Fruit fly (Drosophila melanogaster) whole organism, wandering third instar larva: ENCODE results near the gene CG31673.

Experiments
- Abd-B ChIP-seq: fragments of >200 bp; optimal IDR thresholded peaks from 2 replicates; lab custom pipeline; 2017; ENCODE audit warnings: missing biosample characterization, missing genetic modification characterization
- CG32264 ChIP-seq: fragments of 200-800 bp; sonication (Bioruptor generic); optimal IDR thresholded peaks from 2 replicates; lab custom pipeline; 2016; ENCODE audit warnings: missing biosample characterization, missing genetic modification characterization
- CG9705 ChIP-seq: fragments of 200-800 bp; sonication (Bioruptor generic); optimal IDR thresholded peaks from 2 replicates; lab custom pipeline; 2018; ENCODE audit warnings: missing biosample characterization, mild to moderate bottlenecking, missing genetic modification characterization
- CrebA ChIP-seq: fragments of 200-800 bp; sonication (Bioruptor generic); optimal IDR thresholded peaks from 2 replicates; lab custom pipeline; 2016; ENCODE audit warnings: missing biosample characterization, mild to moderate bottlenecking, missing genetic modification characterization, borderline replicate concordance
- Dfd ChIP-seq: fragments of >200 bp; optimal IDR thresholded peaks from 2 replicates; lab custom pipeline; 2017; ENCODE audit warnings: missing biosample characterization, missing genetic modification characterization
- Dif ChIP-seq: fragments of 200-275, 200-300 bp; sonication (Bioruptor generic); optimal IDR thresholded peaks from 2 replicates; lab custom pipeline; 2018; ENCODE audit warnings: missing biosample characterization, missing genetic modification characterization; ENCODE audit not compliant: partially characterized antibody
- GATAd ChIP-seq: sonication (Bioruptor generic); optimal IDR thresholded peaks from 2 replicates; lab custom pipeline; 2016; ENCODE audit warnings: missing biosample characterization, missing genetic modification characterization
- HLH106 ChIP-seq: fragments of 200-800 bp; optimal IDR thresholded peaks from 3 replicates; lab custom pipeline; 2019; ENCODE audit warnings: missing biosample characterization, mild to moderate bottlenecking, missing genetic modification characterization, moderate library complexity
- Hnf4 ChIP-seq: fragments of 200-800 bp; sonication (Bioruptor generic); optimal IDR thresholded peaks from 2 replicates; lab custom pipeline; 2016; ENCODE audit warnings: missing biosample characterization, mild to moderate bottlenecking, missing genetic modification characterization
- Hr78 ChIP-seq: fragments of >200 bp; optimal IDR thresholded peaks from 2 replicates; lab custom pipeline; 2017; ENCODE audit warnings: missing biosample characterization, missing genetic modification characterization
- Hr83 ChIP-seq: fragments of 200-300 bp; sonication (Bioruptor generic); optimal IDR thresholded peaks from 2 replicates; lab custom pipeline; 2016; ENCODE audit warnings: missing biosample characterization, mild to moderate bottlenecking, missing genetic modification characterization, moderate library complexity; ENCODE audit not compliant: poor library complexity, severe bottlenecking
- Jra ChIP-seq: sonication (Bioruptor generic); optimal IDR thresholded peaks from 2 replicates; lab custom pipeline; 2016; ENCODE audit warnings: missing biosample characterization, missing genetic modification characterization
- Mio ChIP-seq: sonication (Bioruptor generic); optimal IDR thresholded peaks from 2 replicates; lab custom pipeline; 2016; ENCODE audit warnings: missing biosample characterization, missing genetic modification characterization
- Myc ChIP-seq: fragments of >200 bp; optimal IDR thresholded peaks from 2 replicates; lab custom pipeline; 2017
- N ChIP-seq: fragments of >200 bp; optimal IDR thresholded peaks from 2 replicates; lab custom pipeline; 2018; ENCODE audit warnings: missing biosample characterization, missing external identifiers, missing genetic modification characterization
- OdsH ChIP-seq: fragments of 200-800 bp; sonication (Bioruptor generic); optimal IDR thresholded peaks from 2 replicates; lab custom pipeline; 2016; ENCODE audit warnings: missing biosample characterization, mild to moderate bottlenecking, missing genetic modification characterization
- Rel ChIP-seq, 2 experiments: fragments of 200-800 bp; sonication (Bioruptor generic) in 1 of 2; optimal IDR thresholded peaks; 2 replicates in 1 of 2; 3 replicates in 1 of 2; lab custom pipeline; 2016 to 2019; ENCODE audit warnings: mild to moderate bottlenecking in 2 of 2, missing biosample characterization in 2 of 2, missing genetic modification characterization in 2 of 2, moderate library complexity in 1 of 2
- Sp1 ChIP-seq: fragments of 200-800 bp; sonication (Bioruptor generic); optimal IDR thresholded peaks from 3 replicates; lab custom pipeline; 2019; ENCODE audit warnings: missing biosample characterization, mild to moderate bottlenecking, missing genetic modification characterization, moderate library complexity
- Vsx2 ChIP-seq: fragments of 200-300, 225-300 bp; sonication (Bioruptor generic); optimal IDR thresholded peaks from 2 replicates; lab custom pipeline; 2018; ENCODE audit warnings: missing biosample characterization, missing genetic modification characterization; ENCODE audit not compliant: partially characterized antibody
- br ChIP-seq: fragments of 200-800 bp; sonication (Bioruptor generic); optimal IDR thresholded peaks from 2 replicates; lab custom pipeline; 2016; ENCODE audit warnings: missing biosample characterization, missing genetic modification characterization
- brk ChIP-seq: fragments of 200-800 bp; sonication (Bioruptor generic); optimal IDR thresholded peaks from 2 replicates; lab custom pipeline; 2016; ENCODE audit warnings: missing biosample characterization, mild to moderate bottlenecking, missing genetic modification characterization
- dl ChIP-seq, 2 experiments: fragments of 175-275, 200-275 bp in 1 of 2; fragments of 200-275 bp in 1 of 2; sonication (Bioruptor generic); optimal IDR thresholded peaks; lab custom pipeline; 2018; ENCODE audit warnings: mild to moderate bottlenecking in 2 of 2, missing biosample characterization in 2 of 2, missing genetic modification characterization in 2 of 2, moderate library complexity in 2 of 2; ENCODE audit not compliant: partially characterized antibody in 2 of 2, insufficient read depth in 1 of 2
- dmrt93B ChIP-seq: fragments of 200-800 bp; sonication (Bioruptor generic); optimal IDR thresholded peaks from 2 replicates; lab custom pipeline; 2018; ENCODE audit warnings: missing biosample characterization, mild to moderate bottlenecking, missing genetic modification characterization
- dsf ChIP-seq: sonication (Bioruptor generic); optimal IDR thresholded peaks from 2 replicates; lab custom pipeline; 2016; ENCODE audit warnings: missing biosample characterization, missing genetic modification characterization, borderline replicate concordance
- ey ChIP-seq: fragments of 200-800 bp; sonication (Bioruptor generic); optimal IDR thresholded peaks from 2 replicates; lab custom pipeline; 2016; ENCODE audit warnings: missing biosample characterization, missing genetic modification characterization
- foxo ChIP-seq, 2 experiments: fragments of 200-800 bp; sonication (Bioruptor generic); optimal IDR thresholded peaks; 2 replicates in 1 of 2; 3 replicates in 1 of 2; lab custom pipeline; 2016 to 2017; ENCODE audit warnings: missing biosample characterization in 2 of 2, missing genetic modification characterization in 2 of 2
- fru ChIP-seq: fragments of 200-800 bp; sonication (Bioruptor generic); optimal IDR thresholded peaks from 3 replicates; lab custom pipeline; 2016; ENCODE audit warnings: missing biosample characterization, mild to moderate bottlenecking, missing genetic modification characterization
- h ChIP-seq: fragments of 200-800 bp; sonication (Bioruptor generic); optimal IDR thresholded peaks from 3 replicates; lab custom pipeline; 2016; ENCODE audit warnings: missing biosample characterization, mild to moderate bottlenecking, missing genetic modification characterization
- jim ChIP-seq: fragments of 175-275, 200-325 bp; sonication (Bioruptor generic); optimal IDR thresholded peaks from 2 replicates; lab custom pipeline; 2016; ENCODE audit warnings: missing biosample characterization, mild to moderate bottlenecking, missing genetic modification characterization
- lola ChIP-seq: fragments of >200 bp; optimal IDR thresholded peaks from 2 replicates; lab custom pipeline; 2017; ENCODE audit warnings: missing biosample characterization, missing genetic modification characterization
- pan ChIP-seq: fragments of >200 bp; optimal IDR thresholded peaks from 2 replicates; lab custom pipeline; 2017
- psq ChIP-seq: fragments of 200-800 bp; sonication (Bioruptor generic); optimal IDR thresholded peaks from 3 replicates; lab custom pipeline; 2017; ENCODE audit warnings: missing biosample characterization, mild to moderate bottlenecking, missing genetic modification characterization, moderate library complexity
- rgr ChIP-seq: fragments of 200-800 bp; sonication (Bioruptor generic); optimal IDR thresholded peaks from 3 replicates; lab custom pipeline; 2016; ENCODE audit warnings: missing biosample characterization, mild to moderate bottlenecking, missing genetic modification characterization
- sage ChIP-seq: fragments of 200-800 bp; sonication (Bioruptor generic); optimal IDR thresholded peaks from 2 replicates; lab custom pipeline; 2016; ENCODE audit warnings: missing biosample characterization, mild to moderate bottlenecking, missing genetic modification characterization
- sv ChIP-seq: fragments of 200-800 bp; sonication (Bioruptor generic); optimal IDR thresholded peaks from 3 replicates; lab custom pipeline; 2016; ENCODE audit warnings: missing biosample characterization, missing genetic modification characterization
- tai ChIP-seq: sonication (Bioruptor generic); optimal IDR thresholded peaks from 2 replicates; lab custom pipeline; 2016; ENCODE audit warnings: missing biosample characterization, missing genetic modification characterization
- usp ChIP-seq: fragments of >200 bp; optimal IDR thresholded peaks from 2 replicates; lab custom pipeline; 2017; ENCODE audit warnings: missing biosample characterization, missing genetic modification characterization
- woc ChIP-seq: sonication (Bioruptor generic); optimal IDR thresholded peaks from 2 replicates; lab custom pipeline; 2016; ENCODE audit warnings: missing biosample characterization, mild to moderate bottlenecking, missing genetic modification characterization

Gene CG31673

dm6 chr2L:20805624-20806339 lies 23.6 kb upstream of the CG31673 start (continued):
- no peak for TF ChIP-seq CG32264
- TF ChIP-seq foxo (GFP tag; optimal IDR thresholded peaks at IDR 0.05; lab: Kevin White, UChicago) = peak in 1 of 2 experiments; percentile 75
- TF ChIP-seq h (GFP tag; lab: Kevin White, UChicago) = peak; percentile 82
- TF ChIP-seq HLH106 (tag; lab: Kevin White, UChicago) = peak; percentile 61
- TF ChIP-seq Dfd = no peak
- no peak for TF ChIP-seq GATAd (GFP tag; lab: Kevin White, UChicago)
- TF ChIP-seq dmrt93B = peak; percentile 41
- TF ChIP-seq dsf = no peak
- TF ChIP-seq pan (lab: Kevin White, UChicago) = no peak
- peak; percentile 52 for TF ChIP-seq br
- peak; percentile 75 for TF ChIP-seq fru (GFP tag; lab: Kevin White, UChicago)
- no peak for TF ChIP-seq usp (GFP tag; lab: Kevin White, UChicago)
- no peak for TF ChIP-seq Abd-B (GFP tag; lab: Kevin White, UChicago)
- TF ChIP-seq sage = peak; percentile 21

dm6 chr2L:20806619-20807018 lies 22.8 kb upstream of the CG31673 start:
- no peak for TF ChIP-seq brk
- TF ChIP-seq dl (GFP tag; optimal IDR thresholded peaks at IDR 0.05; lab: Kevin White, UChicago; ENCODE audit: insufficient read depth in 1 of 2, partially characterized antibody in 2 of 2) = no peak
- TF ChIP-seq OdsH (GFP tag; lab: Kevin White, UChicago) = no peak
- TF ChIP-seq Abd-B (GFP tag; lab: Kevin White, UChicago) = no peak
- TF ChIP-seq HLH106 (tag; lab: Kevin White, UChicago) = no peak
- no peak for TF ChIP-seq jim
- no peak for TF ChIP-seq N
- no peak for TF ChIP-seq Hr78 (GFP tag; lab: Kevin White, UChicago)
- TF ChIP-seq Vsx2 (GFP tag; lab: Kevin White, UChicago) = no peak

- TF ChIP-seq CG32264 = no peak
- TF ChIP-seq jim = no peak
- no peak for TF ChIP-seq Vsx2 (GFP tag; lab: Kevin White, UChicago)
- TF ChIP-seq Dfd = no peak
- no peak for TF ChIP-seq CrebA
- TF ChIP-seq Sp1 = peak; percentile 52
- TF ChIP-seq Abd-B (GFP tag; lab: Kevin White, UChicago) = no peak
- peak; percentile 9 for TF ChIP-seq rgr (GFP tag; lab: Kevin White, UChicago)
- TF ChIP-seq lola (GFP tag; lab: Kevin White, UChicago) = no peak
- TF ChIP-seq foxo (GFP tag; optimal IDR thresholded peaks at IDR 0.05; lab: Kevin White, UChicago) = peak in 1 of 2 experiments; percentile 21
- TF ChIP-seq br = no peak
- TF ChIP-seq Rel (GFP tag; optimal IDR thresholded peaks at IDR 0.05; lab: Kevin White, UChicago) = no peak
- no peak for TF ChIP-seq Rel (tag; optimal IDR thresholded peaks at IDR 0.05; lab: Kevin White, UChicago)
- no peak for TF ChIP-seq woc (GFP tag; lab: Kevin White, UChicago)
- peak; percentile 46 for TF ChIP-seq HLH106 (tag; lab: Kevin White, UChicago)
- no peak for TF ChIP-seq ey (GFP tag; lab: Kevin White, UChicago)
- no peak for TF ChIP-seq Mio (GFP tag; lab: Kevin White, UChicago)
- TF ChIP-seq Hnf4 = no peak
- no peak for TF ChIP-seq GATAd (GFP tag; lab: Kevin White, UChicago)
- TF ChIP-seq dl (GFP tag; optimal IDR thresholded peaks at IDR 0.05; lab: Kevin White, UChicago; ENCODE audit: insufficient read depth in 1 of 2, partially characterized antibody in 2 of 2) = no peak
- no peak for TF ChIP-seq brk
- no peak for TF ChIP-seq pan (lab: Kevin White, UChicago)
- TF ChIP-seq Myc (lab: Kevin White, UChicago) = no peak
- peak; percentile 29 for TF ChIP-seq psq (GFP tag; lab: Kevin White, UChicago)
- no peak for TF ChIP-seq usp (GFP tag; lab: Kevin White, UChicago)
- TF ChIP-seq OdsH (GFP tag; lab: Kevin White, UChicago) = peak; percentile 32
- TF ChIP-seq N = no peak
- TF ChIP-seq Hr78 (GFP tag; lab: Kevin White, UChicago) = no peak
- peak; percentile 21 for TF ChIP-seq h (GFP tag; lab: Kevin White, UChicago)
- TF ChIP-seq Jra (GFP tag; lab: Kevin White, UChicago) = no peak
- TF ChIP-seq Dif = no peak
- TF ChIP-seq CG9705 (GFP tag; lab: Kevin White, UChicago) = no peak
- TF ChIP-seq fru (GFP tag; lab: Kevin White, UChicago) = no peak
- TF ChIP-seq dmrt93B = no peak
- TF ChIP-seq sv (GFP tag; lab: Kevin White, UChicago) = no peak
- TF ChIP-seq Hr83 = no peak
- no peak for TF ChIP-seq tai (GFP tag; lab: Kevin White, UChicago)
- TF ChIP-seq dsf = no peak
- TF ChIP-seq sage = no peak
Measured at dm6 chr2L:20807617-20808509, 21.5 kb upstream of the CG31673 start.
